Fruit fly (Drosophila melanogaster) whole organism, embryonic: ENCODE measurements around the gene Eig71Ed.
A peak's percentile ranks its signal among the peaks of the same experiment; 100 is the strongest.

Experiments used
- CG10654 ChIP-seq: fragments of 200-800 bp; sonication (Bioruptor generic); optimal IDR thresholded peaks from 2 replicates; lab custom pipeline; 2016; ENCODE audit warnings: missing biosample characterization, missing genetic modification characterization
- CG10959 ChIP-seq: fragments of 200-800 bp; sonication (Bioruptor generic); IDR thresholded peaks from 2 replicates; pipeline ENCODE4 v1.3.6; 2022; ENCODE audit warnings: missing biosample characterization, missing genetic modification characterization
- CG10979 ChIP-seq: fragments of 200-800 bp; sonication (Bioruptor generic); optimal IDR thresholded peaks from 2 replicates; lab custom pipeline; 2018; ENCODE audit warnings: missing biosample characterization, mild to moderate bottlenecking, missing genetic modification characterization, moderate library complexity
- CG11695 ChIP-seq: fragments of 200-800 bp; sonication (Bioruptor generic); IDR thresholded peaks from 3 replicates; pipeline ENCODE4 v1.3.6; 2022; ENCODE audit warnings: missing biosample characterization, missing genetic modification characterization
- CG13424 ChIP-seq: fragments of 200-800 bp; sonication (Bioruptor generic); optimal IDR thresholded peaks from 2 replicates; lab custom pipeline; 2019; ENCODE audit warnings: missing biosample characterization, mild to moderate bottlenecking, missing genetic modification characterization, moderate library complexity
- CG14860 ChIP-seq: fragments of 200-800 bp; sonication (Bioruptor generic); IDR thresholded peaks from 3 replicates; pipeline ENCODE4 v1.3.6; 2022; ENCODE audit warnings: missing biosample characterization, missing genetic modification characterization; ENCODE audit not compliant: partially characterized antibody
- CG15011 ChIP-seq: fragments of 200-800 bp; sonication (Bioruptor generic); optimal IDR thresholded peaks from 3 replicates; lab custom pipeline; 2018; ENCODE audit warnings: missing biosample characterization, mild to moderate bottlenecking, missing genetic modification characterization
- CG1529 ChIP-seq: fragments of 200-800 bp; sonication (Bioruptor generic); optimal IDR thresholded peaks from 3 replicates; lab custom pipeline; 2018; ENCODE audit warnings: missing biosample characterization, missing genetic modification characterization
- CG15601 ChIP-seq: fragments of 200-800 bp; sonication (Bioruptor generic); optimal IDR thresholded peaks from 3 replicates; lab custom pipeline; 2019; ENCODE audit warnings: missing biosample characterization, mild to moderate bottlenecking, missing genetic modification characterization, moderate library complexity
- CG1603 ChIP-seq: fragments of 200-800 bp; sonication (Bioruptor generic); optimal IDR thresholded peaks from 2 replicates; lab custom pipeline; 2019; ENCODE audit warnings: missing biosample characterization, mild to moderate bottlenecking, missing genetic modification characterization, moderate library complexity
- CG17328 ChIP-seq: fragments of 200-800 bp; sonication (Bioruptor generic); IDR thresholded peaks from 2 replicates; pipeline ENCODE4 v1.3.6; 2022; ENCODE audit warnings: missing biosample characterization, missing genetic modification characterization
- CG17361 ChIP-seq: fragments of 200-800 bp; sonication (Bioruptor generic); IDR thresholded peaks from 3 replicates; pipeline ENCODE4 v1.3.6; 2022; ENCODE audit warnings: missing biosample characterization, missing genetic modification characterization
- CG17829 ChIP-seq: fragments of 200-800 bp; optimal IDR thresholded peaks from 2 replicates; lab custom pipeline; 2019; ENCODE audit warnings: missing biosample characterization, mild to moderate bottlenecking, missing genetic modification characterization, moderate library complexity
- CG18262 ChIP-seq: fragments of 200-800 bp; optimal IDR thresholded peaks from 3 replicates; lab custom pipeline; 2019; ENCODE audit warnings: missing biosample characterization, mild to moderate bottlenecking, missing genetic modification characterization, moderate library complexity
- CG2202 ChIP-seq: fragments of 200-800 bp; sonication (Bioruptor generic); optimal IDR thresholded peaks from 2 replicates; lab custom pipeline; 2018; ENCODE audit warnings: missing biosample characterization, mild to moderate bottlenecking, missing genetic modification characterization
- CG2889 ChIP-seq: fragments of 200-800 bp; sonication (Bioruptor generic); IDR thresholded peaks from 3 replicates; pipeline ENCODE4 v1.3.6; 2022; ENCODE audit warnings: missing biosample characterization, missing genetic modification characterization
- CG30403 ChIP-seq: fragments of 200-800 bp; sonication (Bioruptor generic); optimal IDR thresholded peaks from 3 replicates; lab custom pipeline; 2016; ENCODE audit warnings: missing biosample characterization, missing genetic modification characterization
- CG30431 ChIP-seq: fragments of 200-800 bp; sonication (Bioruptor generic); optimal IDR thresholded peaks from 2 replicates; lab custom pipeline; 2017; ENCODE audit warnings: missing biosample characterization, missing genetic modification characterization
- CG33557 ChIP-seq: fragments of 200-800 bp; sonication (Bioruptor generic); optimal IDR thresholded peaks from 2 replicates; lab custom pipeline; 2019; ENCODE audit warnings: missing biosample characterization, mild to moderate bottlenecking, missing genetic modification characterization, moderate library complexity
- CG4424 ChIP-seq: fragments of 200-800 bp; sonication (Bioruptor generic); optimal IDR thresholded peaks from 3 replicates; lab custom pipeline; 2016; ENCODE audit warnings: missing biosample characterization, missing genetic modification characterization
- CG7745 ChIP-seq: fragments of 200-800 bp; sonication (Bioruptor generic); optimal IDR thresholded peaks from 2 replicates; lab custom pipeline; 2018; ENCODE audit warnings: missing biosample characterization, mild to moderate bottlenecking, missing genetic modification characterization, moderate library complexity
- CG8359 ChIP-seq: fragments of 200-800 bp; sonication (Bioruptor generic); optimal IDR thresholded peaks from 2 replicates; lab custom pipeline; 2017; ENCODE audit warnings: missing biosample characterization, mild to moderate bottlenecking, missing genetic modification characterization, borderline replicate concordance
- CG8388 ChIP-seq: fragments of 200-800 bp; sonication (Bioruptor generic); optimal IDR thresholded peaks from 2 replicates; lab custom pipeline; 2019; ENCODE audit warnings: missing biosample characterization, mild to moderate bottlenecking, missing genetic modification characterization, moderate library complexity
- CG8924 ChIP-seq: fragments of 200-800 bp; optimal IDR thresholded peaks from 3 replicates; lab custom pipeline; 2019; ENCODE audit warnings: missing biosample characterization, mild to moderate bottlenecking, missing genetic modification characterization, moderate library complexity
- CG9797 ChIP-seq: fragments of 200-800 bp; sonication (Bioruptor generic); optimal IDR thresholded peaks from 3 replicates; lab custom pipeline; 2018; ENCODE audit warnings: missing biosample characterization, mild to moderate bottlenecking, missing genetic modification characterization
- D ChIP-seq, 2 experiments: fragments of 200-800 bp in 1 of 2; fragments of >200 bp in 1 of 2; sonication (Bioruptor generic) in 1 of 2; optimal IDR thresholded peaks; 2 replicates in 1 of 2; 3 replicates in 1 of 2; lab custom pipeline; 2017; ENCODE audit warnings: mild to moderate bottlenecking in 1 of 2, missing biosample characterization in 1 of 2, missing genetic modification characterization in 1 of 2, missing genetic modification reagents in 1 of 2
- Dbx ChIP-seq: fragments of 200-800 bp; sonication (Bioruptor generic); IDR thresholded peaks from 3 replicates; pipeline ENCODE4 v1.3.6; 2022; ENCODE audit warnings: missing biosample characterization, missing genetic modification characterization
- Hsf ChIP-seq: fragments of 200-800 bp; sonication (Bioruptor generic); optimal IDR thresholded peaks from 3 replicates; lab custom pipeline; 2016; ENCODE audit warnings: missing biosample characterization, missing genetic modification characterization
- NK7.1 ChIP-seq: fragments of 200-800 bp; sonication (Bioruptor generic); optimal IDR thresholded peaks from 3 replicates; lab custom pipeline; 2016; ENCODE audit warnings: missing biosample characterization, missing genetic modification characterization
- Oaz ChIP-seq: fragments of 200-800 bp; sonication (Bioruptor generic); IDR thresholded peaks from 2 replicates; pipeline ENCODE4 v1.3.6; 2022; ENCODE audit warnings: missing biosample characterization, missing genetic modification characterization
- Oli ChIP-seq: fragments of 200-800 bp; sonication (Bioruptor generic); optimal IDR thresholded peaks from 2 replicates; lab custom pipeline; 2018; ENCODE audit warnings: missing biosample characterization, mild to moderate bottlenecking, missing genetic modification characterization, moderate library complexity
- Sry-δ ChIP-seq: fragments of 200-800 bp; sonication (Bioruptor generic); optimal IDR thresholded peaks from 2 replicates; lab custom pipeline; 2016; ENCODE audit warnings: missing biosample characterization, missing genetic modification characterization
- Ssrp ChIP-seq: fragments of 200-800 bp; sonication (Bioruptor generic); optimal IDR thresholded peaks from 2 replicates; lab custom pipeline; 2018; ENCODE audit warnings: missing biosample characterization, mild to moderate bottlenecking, missing genetic modification characterization, moderate library complexity
- bsh ChIP-seq, 2 experiments: fragments of 200-800 bp; sonication (Bioruptor generic); optimal IDR thresholded peaks; 2 replicates each; lab custom pipeline; 2017 to 2018; ENCODE audit warnings: mild to moderate bottlenecking in 2 of 2, missing biosample characterization in 2 of 2, missing genetic modification characterization in 2 of 2, moderate library complexity in 1 of 2
- dpn ChIP-seq, 2 experiments: fragments of 200-800 bp; sonication (Bioruptor generic); optimal IDR thresholded peaks; 3 replicates each; lab custom pipeline; 2016; ENCODE audit warnings: missing biosample characterization in 2 of 2, missing genetic modification characterization in 2 of 2
- fd96Cb ChIP-seq: fragments of 200-800 bp; sonication (Bioruptor generic); optimal IDR thresholded peaks from 2 replicates; lab custom pipeline; 2018; ENCODE audit warnings: missing biosample characterization, mild to moderate bottlenecking, missing genetic modification characterization, moderate library complexity
- fru ChIP-seq: fragments of >200 bp; optimal IDR thresholded peaks from 2 replicates; lab custom pipeline; 2017
- grau ChIP-seq: fragments of 200-800 bp; optimal IDR thresholded peaks from 3 replicates; lab custom pipeline; 2019; ENCODE audit warnings: missing biosample characterization, mild to moderate bottlenecking, missing genetic modification characterization, moderate library complexity
- hkb ChIP-seq, 2 experiments: fragments of 200-800 bp in 1 of 2; fragments of >200 bp in 1 of 2; sonication (Bioruptor generic) in 1 of 2; IDR thresholded peaks in 1 of 2; optimal IDR thresholded peaks in 1 of 2; 2 replicates each; pipeline versions ENCODE4 v1.3.6 to Lab custom; 2017 to 2022; ENCODE audit warnings: missing biosample characterization in 1 of 2, missing genetic modification characterization in 1 of 2
- ken ChIP-seq: fragments of 200-800 bp; sonication (Bioruptor generic); IDR thresholded peaks from 3 replicates; pipeline ENCODE4 v1.3.6; 2022; ENCODE audit warnings: missing biosample characterization, missing genetic modification characterization
- odd ChIP-seq: fragments of 200-800 bp; sonication (Bioruptor generic); optimal IDR thresholded peaks from 2 replicates; lab custom pipeline; 2017; ENCODE audit warnings: missing biosample characterization, mild to moderate bottlenecking, missing genetic modification characterization
- otp ChIP-seq: fragments of 200-800 bp; sonication (Bioruptor generic); IDR thresholded peaks from 3 replicates; pipeline ENCODE4, ENCODE4 v1.3.6; 2022; ENCODE audit warnings: missing biosample characterization, missing genetic modification characterization
- prd ChIP-seq, 3 experiments: fragments of >200 bp in 2 of 3; fragments of 200-800 bp in 1 of 3; sonication (Bioruptor generic) in 1 of 3; optimal IDR thresholded peaks in 2 of 3; IDR thresholded peaks in 1 of 3; 2 replicates in 2 of 3; 3 replicates in 1 of 3; pipeline versions ENCODE4 v1.3.6 to Lab custom; 2017 to 2022; ENCODE audit warnings: missing biosample characterization in 1 of 3, missing genetic modification characterization in 1 of 3
- row ChIP-seq: fragments of 200-800 bp; sonication (Bioruptor generic); IDR thresholded peaks from 3 replicates; pipeline ENCODE4 v1.3.6; 2022; ENCODE audit warnings: missing biosample characterization, missing genetic modification characterization
- sens ChIP-seq: fragments of 200-800 bp; sonication (Bioruptor generic); peaks from one replicate; lab custom pipeline; 2016; ENCODE audit warnings: missing biosample characterization, missing genetic modification characterization
- tio ChIP-seq: fragments of 200-800 bp; sonication (Bioruptor generic); optimal IDR thresholded peaks from 2 replicates; lab custom pipeline; 2017; ENCODE audit warnings: missing biosample characterization, missing genetic modification characterization, inconsistent platforms
- twi ChIP-seq: fragments of 200-800 bp; optimal IDR thresholded peaks from 2 replicates; lab custom pipeline; 2019; ENCODE audit warnings: missing biosample characterization, mild to moderate bottlenecking, missing genetic modification characterization, moderate library complexity
- unpg ChIP-seq: fragments of 200-800 bp; sonication (Bioruptor generic); optimal IDR thresholded peaks from 3 replicates; lab custom pipeline; 2018; ENCODE audit warnings: missing biosample characterization, mild to moderate bottlenecking, missing genetic modification characterization, moderate library complexity
- wdn ChIP-seq: fragments of 200-800 bp; sonication (Bioruptor generic); IDR thresholded peaks from 2 replicates; pipeline ENCODE4 v1.3.6; 2022; ENCODE audit warnings: missing biosample characterization, missing genetic modification characterization

Eig71Ed gene

dm6 chr3L:15672800-15673199 is 20.5 kb downstream of the Eig71Ed start (continued):
- TF ChIP-seq CG30403, result peak; percentile 14
- no peak for TF ChIP-seq CG15011 (GFP tag; lab: Kevin White, UChicago)
- peak; percentile 29 for TF ChIP-seq tio (GFP tag; lab: Kevin White, UChicago)
- no peak for TF ChIP-seq D (optimal IDR thresholded peaks at IDR 0.05; lab: Kevin White, UChicago)
- TF ChIP-seq D (GFP tag; optimal IDR thresholded peaks at IDR 0.05; lab: Kevin White, UChicago), result peak; percentile 49
- TF ChIP-seq CG8359 (GFP tag; lab: Kevin White, UChicago), result no peak
- TF ChIP-seq fd96Cb, result peak; percentile 39
- peak; percentile 54 for TF ChIP-seq CG33557 (GFP tag; lab: Kevin White, UChicago)
- no peak for TF ChIP-seq CG11695 (GFP tag; lab: Robert Waterston, UW)
- no peak for TF ChIP-seq odd (GFP tag; lab: Kevin White, UChicago)
- TF ChIP-seq CG2889 (GFP tag; lab: Robert Waterston, UW), result 0 out of 3 replicates have a peak, but pooled peaks have one; percentile 4
- peak; percentile 40; the same call in 1 of the 2 replicates for TF ChIP-seq CG17328 (GFP tag; lab: Robert Waterston, UW)
- 0 out of 3 replicates have a peak, but pooled peaks have one; percentile 15 for TF ChIP-seq otp
- peak; percentile 27 for TF ChIP-seq Oli (tag; lab: Kevin White, UChicago)
- no peak for TF ChIP-seq ken
- TF ChIP-seq CG15601 (tag; lab: Kevin White, UChicago), result peak; percentile 35
- no peak for TF ChIP-seq wdn (GFP tag; lab: Robert Waterston, UW)
- peak; percentile 31 for TF ChIP-seq CG8924
- no peak for TF ChIP-seq hkb (optimal IDR thresholded peaks at IDR 0.05; lab: Kevin White, UChicago)
- 0 out of 2 replicates have a peak, but pooled peaks have one; percentile 36 for TF ChIP-seq hkb (GFP tag; IDR thresholded peaks at IDR 0.05; lab: Robert Waterston, UW)
- TF ChIP-seq CG7745, result peak; percentile 3
- TF ChIP-seq Oaz (GFP tag; lab: Robert Waterston, UW), result no peak
- TF ChIP-seq sens (GFP tag; lab: Kevin White, UChicago), result peak; percentile 87
- TF ChIP-seq dpn (GFP tag; optimal IDR thresholded peaks at IDR 0.05; lab: Kevin White, UChicago), result peak in 1 of 2 experiments; percentile 20
- peak in 1 of 2 experiments; percentile 75 for TF ChIP-seq bsh (GFP tag; optimal IDR thresholded peaks at IDR 0.05; lab: Kevin White, UChicago)
- TF ChIP-seq CG1603, result peak; percentile 29
- TF ChIP-seq Hsf (GFP tag; lab: Kevin White, UChicago), result peak; percentile 34
- peak; percentile 48 for TF ChIP-seq Ssrp (tag; lab: Kevin White, UChicago)
- no peak for TF ChIP-seq CG14860 (GFP tag; lab: Robert Waterston, UW)
- peak; percentile 29 for TF ChIP-seq CG13424 (tag; lab: Kevin White, UChicago)
- no peak for TF ChIP-seq NK7.1 (GFP tag; lab: Kevin White, UChicago)
- TF ChIP-seq Dbx (GFP tag; lab: Robert Waterston, UW), result no peak
- TF ChIP-seq Sry-δ (GFP tag; lab: Kevin White, UChicago), result no peak
- no peak for TF ChIP-seq CG10654 (GFP tag; lab: Kevin White, UChicago)
- TF ChIP-seq CG10959, result peak; percentile 46; the same call in 1 of the 2 replicates
- no peak for TF ChIP-seq fru (lab: Kevin White, UChicago)
- TF ChIP-seq CG30431 (GFP tag; lab: Kevin White, UChicago), result peak; percentile 25
- TF ChIP-seq row (GFP tag; lab: Robert Waterston, UW), result peak; percentile 22; the same call in 1 of the 3 replicates
- TF ChIP-seq CG2202, result peak; percentile 30
- TF ChIP-seq twi (tag; lab: Kevin White, UChicago), result peak; percentile 26
- TF ChIP-seq CG1529, result peak; percentile 13
- no peak for TF ChIP-seq prd (optimal IDR thresholded peaks at IDR 0.05; lab: Kevin White, UChicago)
- peak; percentile 45; the same call in 2 of the 3 replicates for TF ChIP-seq prd (GFP tag; IDR thresholded peaks at IDR 0.05; lab: Robert Waterston, UW)
- TF ChIP-seq CG17829, result peak; percentile 61
- peak; percentile 43 for TF ChIP-seq CG4424 (GFP tag; lab: Kevin White, UChicago)
- peak; percentile 55; the same call in 2 of the 3 replicates for TF ChIP-seq CG17361 (GFP tag; lab: Robert Waterston, UW)
- no peak for TF ChIP-seq CG9797 (GFP tag; lab: Kevin White, UChicago)
- peak; percentile 25 for TF ChIP-seq CG8388 (GFP tag; lab: Kevin White, UChicago)
- peak; percentile 60 for TF ChIP-seq CG18262 (tag; lab: Kevin White, UChicago)
- peak; percentile 51 for TF ChIP-seq grau (tag; lab: Kevin White, UChicago)
- TF ChIP-seq CG10979 (tag; lab: Kevin White, UChicago), result peak; percentile 69
- TF ChIP-seq unpg (GFP tag; lab: Kevin White, UChicago), result peak; percentile 51
